Fruit fly (Drosophila melanogaster): ENCODE data around the gene CG7017.

dm6 chr3L:20212022-20212421 lies at the start of gene CG7017:
- TF ChIP-seq Crg-1 (GFP tag; optimal IDR thresholded peaks at IDR 0.05) (no peak), kay (GFP tag; ENCODE audit: borderline replicate concordance) (no peak), pad (GFP tag; optimal IDR thresholded peaks at IDR 0.05) (no peak), CG5204 (GFP tag; optimal IDR thresholded peaks at IDR 0.05) (no peak), bab1 (GFP tag; optimal IDR thresholded peaks at IDR 0.05) (no peak), tj (GFP tag; optimal IDR thresholded peaks at IDR 0.05) (no peak), ovo (GFP tag; optimal IDR thresholded peaks at IDR 0.05) (no peak), CG14711 (tag; optimal IDR thresholded peaks at IDR 0.05) (no peak), Clk (GFP tag; optimal IDR thresholded peaks at IDR 0.05) (no peak), toe (GFP tag; optimal IDR thresholded peaks at IDR 0.05) (no peak), CG33017 (tag; optimal IDR thresholded peaks at IDR 0.05) (no peak), cic (GFP tag; optimal IDR thresholded peaks at IDR 0.05) (no peak), Hr96 (GFP tag; optimal IDR thresholded peaks at IDR 0.05) (no peak)

Data from whole organism, adult.